Worm (Caenorhabditis elegans) whole organism, late embryonic: ENCODE measurements around the gene ZK218.5.

Source experiments
- C08G9.2 ChIP-seq: sonication (generic microtip); optimal IDR thresholded peaks from 2 replicates; lab custom pipeline; 2016; ENCODE audit warnings: mild to moderate bottlenecking, missing genetic modification characterization, moderate library complexity, missing compliant biosample characterization
- F13H6.1 ChIP-seq: sonication (generic microtip); optimal IDR thresholded peaks from 2 replicates; lab custom pipeline; 2016; ENCODE audit warnings: missing genetic modification characterization, missing compliant biosample characterization
- ceh-19 ChIP-seq: fragments of 200-800 bp; sonication (Bioruptor generic); optimal IDR thresholded peaks from 2 replicates; lab custom pipeline; 2018; ENCODE audit warnings: mild to moderate bottlenecking, missing genetic modification characterization, missing compliant biosample characterization
- ceh-22 ChIP-seq: sonication (generic microtip); optimal IDR thresholded peaks from 2 replicates; lab custom pipeline; 2017; ENCODE audit warnings: missing biosample characterization, missing genetic modification characterization
- ceh-24 ChIP-seq: sonication (generic microtip); optimal IDR thresholded peaks from 2 replicates; lab custom pipeline; 2016; ENCODE audit warnings: mild to moderate bottlenecking, missing genetic modification characterization, missing compliant biosample characterization
- ceh-31 ChIP-seq: sonication (generic microtip); optimal IDR thresholded peaks from 2 replicates; lab custom pipeline; 2016; ENCODE audit warnings: missing genetic modification characterization, missing compliant biosample characterization
- ceh-45 ChIP-seq: fragments of 200-800 bp; sonication (Bioruptor generic); IDR thresholded peaks from 2 replicates; pipeline ENCODE4 v1.3.6; 2022; ENCODE audit warnings: missing genetic modification reagents, missing genetic modification characterization, missing compliant biosample characterization
- ceh-48 ChIP-seq: sonication (generic microtip); optimal IDR thresholded peaks from 2 replicates; lab custom pipeline; 2016; ENCODE audit warnings: missing genetic modification characterization, inconsistent platforms, missing compliant biosample characterization
- ceh-9 ChIP-seq: sonication (generic microtip); optimal IDR thresholded peaks from 2 replicates; lab custom pipeline; 2016; ENCODE audit warnings: mild to moderate bottlenecking, missing genetic modification characterization, inconsistent platforms, missing compliant biosample characterization
- che-1 ChIP-seq: sonication (generic microtip); optimal IDR thresholded peaks from 2 replicates; lab custom pipeline; 2016; ENCODE audit warnings: mild to moderate bottlenecking, missing genetic modification characterization, missing compliant biosample characterization
- dmd-4 ChIP-seq: sonication (generic microtip); optimal IDR thresholded peaks from 2 replicates; lab custom pipeline; 2016; ENCODE audit warnings: borderline replicate concordance, missing genetic modification characterization, missing compliant biosample characterization
- dve-1 ChIP-seq: sonication (generic microtip); optimal IDR thresholded peaks from 2 replicates; lab custom pipeline; 2017; ENCODE audit warnings: antibody characterized with exemption, mild to moderate bottlenecking, missing genetic modification characterization, missing compliant biosample characterization
- elt-2 ChIP-seq: sonication (generic microtip); optimal IDR thresholded peaks from 2 replicates; lab custom pipeline; 2016; ENCODE audit warnings: missing genetic modification reagents, missing genetic modification characterization, missing compliant biosample characterization
- elt-4 ChIP-seq: sonication (generic microtip); optimal IDR thresholded peaks from 2 replicates; lab custom pipeline; 2016; ENCODE audit warnings: missing genetic modification characterization, missing compliant biosample characterization
- ets-4 ChIP-seq: sonication (generic microtip); optimal IDR thresholded peaks from 2 replicates; lab custom pipeline; 2016; ENCODE audit warnings: missing genetic modification characterization, missing compliant biosample characterization
- fax-1 ChIP-seq: sonication (generic microtip); optimal IDR thresholded peaks from 2 replicates; lab custom pipeline; 2016; ENCODE audit warnings: missing genotype, missing genetic modification characterization, missing compliant biosample characterization
- fkh-10 ChIP-seq: fragments of 150-350 bp; optimal IDR thresholded peaks from 2 replicates; lab custom pipeline; 2014; ENCODE audit warnings: missing biosample characterization, missing genetic modification reagents, missing genetic modification characterization
- fkh-6 ChIP-seq: sonication (generic microtip); optimal IDR thresholded peaks from 2 replicates; lab custom pipeline; 2016; ENCODE audit warnings: missing genetic modification characterization, missing compliant biosample characterization
- gmeb-2 ChIP-seq: sonication (generic microtip); optimal IDR thresholded peaks from 2 replicates; lab custom pipeline; 2016; ENCODE audit warnings: missing genetic modification characterization, inconsistent platforms, missing compliant biosample characterization
- hlh-30 ChIP-seq: sonication (generic microtip); optimal IDR thresholded peaks from 2 replicates; lab custom pipeline; 2017; ENCODE audit warnings: antibody characterized with exemption, missing genetic modification characterization, missing compliant biosample characterization; ENCODE audit not compliant: insufficient read depth
- hlh-6 ChIP-seq: sonication (generic microtip); optimal IDR thresholded peaks from 2 replicates; lab custom pipeline; 2016; ENCODE audit warnings: missing genotype, missing genetic modification characterization, missing compliant biosample characterization
- lin-11 ChIP-seq: fragments of 200-800 bp; sonication (Bioruptor generic); optimal IDR thresholded peaks from 2 replicates; lab custom pipeline; 2018; ENCODE audit warnings: mild to moderate bottlenecking, missing genetic modification characterization, missing compliant biosample characterization
- madf-2 ChIP-seq: sonication (generic microtip); optimal IDR thresholded peaks from 2 replicates; lab custom pipeline; 2017; ENCODE audit warnings: missing genetic modification characterization, missing compliant biosample characterization
- mec-3 ChIP-seq: sonication (generic microtip); optimal IDR thresholded peaks from 2 replicates; lab custom pipeline; 2016; ENCODE audit warnings: borderline replicate concordance, missing genetic modification characterization, missing compliant biosample characterization
- nhr-11 ChIP-seq: fragments of 150-350 bp; optimal IDR thresholded peaks from 2 replicates; lab custom pipeline; 2014; ENCODE audit warnings: missing biosample characterization, missing genetic modification characterization
- npax-4 ChIP-seq: sonication (generic microtip); optimal IDR thresholded peaks from 2 replicates; lab custom pipeline; 2016; ENCODE audit warnings: missing genetic modification characterization, missing compliant biosample characterization
- odd-2 ChIP-seq: sonication (generic microtip); optimal IDR thresholded peaks from 2 replicates; lab custom pipeline; 2017; ENCODE audit warnings: antibody characterized with exemption, mild to moderate bottlenecking, missing genetic modification characterization, missing compliant biosample characterization
- pax-1 ChIP-seq: fragments of 150-350 bp; optimal IDR thresholded peaks from 2 replicates; lab custom pipeline; 2014; ENCODE audit warnings: missing biosample characterization, missing genetic modification characterization
- pha-4 ChIP-seq: fragments of 150-350 bp; optimal IDR thresholded peaks from 2 replicates; lab custom pipeline; 2018; ENCODE audit warnings: missing biosample characterization, missing genetic modification reagents, missing genetic modification characterization
- pros-1 ChIP-seq: fragments of 150-350 bp; optimal IDR thresholded peaks from 2 replicates; lab custom pipeline; 2014; ENCODE audit warnings: missing biosample characterization, missing genetic modification reagents, missing genetic modification characterization
- syd-9 ChIP-seq: sonication (generic microtip); optimal IDR thresholded peaks from 2 replicates; lab custom pipeline; 2016; ENCODE audit warnings: mild to moderate bottlenecking, missing genetic modification characterization, moderate library complexity, missing compliant biosample characterization
- tbx-7 ChIP-seq: sonication (generic microtip); optimal IDR thresholded peaks from 2 replicates; lab custom pipeline; 2016; ENCODE audit warnings: missing genotype, missing genetic modification characterization, missing compliant biosample characterization
- unc-3 ChIP-seq, 2 experiments: fragments of 200-800 bp in 1 of 2; sonication (Bioruptor generic) in 1 of 2; sonication (generic microtip) in 1 of 2; conservative IDR thresholded peaks in 1 of 2; optimal IDR thresholded peaks in 1 of 2; 2 replicates each; pipeline versions ENCODE4 v1.3.6 to Lab custom; 2016 to 2022; ENCODE audit warnings: missing compliant biosample characterization in 2 of 2, missing genetic modification characterization in 2 of 2, missing genetic modification reagents in 1 of 2
- unc-55 ChIP-seq: sonication (generic microtip); optimal IDR thresholded peaks from 2 replicates; lab custom pipeline; 2017; ENCODE audit warnings: missing biosample characterization, missing genetic modification reagents, missing genetic modification characterization

The ZK218.5 gene

ce11 chrV:17100829-17101228 is at the start of gene ZK218.5:
TSS of gene ZK218.5 (plus strand) at chrV:17101129.
- TF ChIP-seq npax-4 (tag; lab: Kevin White, UChicago) (no peak), ets-4 (tag; lab: Kevin White, UChicago) (no peak), ceh-48 (no peak), dmd-4 (tag; lab: Kevin White, UChicago) (no peak), odd-2 (tag; lab: Kevin White, UChicago) (no peak), mec-3 (no peak), pha-4 (tag; lab: Kevin White, UChicago) (no peak)

- TF ChIP-seq F13H6.1 (tag; lab: Kevin White, UChicago) (no peak), madf-2 (tag; lab: Kevin White, UChicago) (no peak), gmeb-2 (no peak), syd-9 (tag; lab: Kevin White, UChicago) (no peak), pax-1 (tag; lab: Kevin White, UChicago) (no peak), hlh-30 (tag; lab: Kevin White, UChicago) (no peak), pros-1 (tag; lab: Kevin White, UChicago) (no peak), fkh-6 (tag; lab: Kevin White, UChicago) (no peak), ceh-22 (no peak), nhr-11 (tag; lab: Kevin White, UChicago) (no peak), tbx-7 (tag; lab: Kevin White, UChicago) (no peak), C08G9.2 (no peak), che-1 (tag; lab: Kevin White, UChicago) (no peak), fax-1 (tag; lab: Kevin White, UChicago) (no peak), elt-4 (tag; lab: Kevin White, UChicago) (no peak)
Measured at ce11 chrV:17059987-17060386, 40.9 kb upstream of the ZK218.5 start, which contains the start of gene sri-66. TSS of gene sri-66 (plus strand) at chrV:17060287.

- TF ChIP-seq F13H6.1 (tag; lab: Kevin White, UChicago) (no peak), ceh-9 (tag; lab: Kevin White, UChicago) (no peak), pha-4 (tag; lab: Kevin White, UChicago) (no peak), fax-1 (tag; lab: Kevin White, UChicago) (no peak), elt-2 (tag; lab: Kevin White, UChicago) (no peak), ceh-48 (no peak), ceh-31 (tag; lab: Kevin White, UChicago) (no peak), ceh-24 (tag; lab: Kevin White, UChicago) (no peak)
Measured at ce11 chrV:17061585-17061984, 39.3 kb upstream of the ZK218.5 start, which contains the start of gene F28B1.9. TSS of gene F28B1.9 (plus strand) at chrV:17061885.

- TF ChIP-seq unc-55 (GFP tag; lab: Kevin White, UChicago): no peak
- TF ChIP-seq dve-1 (tag; lab: Kevin White, UChicago): no peak
- no peak for TF ChIP-seq hlh-30 (tag; lab: Kevin White, UChicago)
- TF ChIP-seq npax-4 (tag; lab: Kevin White, UChicago): no peak
- TF ChIP-seq C08G9.2: no peak
- no peak for TF ChIP-seq ceh-22
- TF ChIP-seq elt-4 (tag; lab: Kevin White, UChicago): no peak
- no peak for TF ChIP-seq ceh-19 (GFP tag; lab: Kevin White, UChicago)
- no peak for TF ChIP-seq lin-11
- TF ChIP-seq hlh-6 (tag; lab: Kevin White, UChicago): no peak
- no peak for TF ChIP-seq pha-4 (tag; lab: Kevin White, UChicago)
- TF ChIP-seq ceh-45 (GFP tag; lab: Robert Waterston, UW): no peak
- no peak for TF ChIP-seq gmeb-2
- no peak for TF ChIP-seq tbx-7 (tag; lab: Kevin White, UChicago)
- no peak for TF ChIP-seq fkh-10 (GFP tag; lab: Kevin White, UChicago)
- TF ChIP-seq unc-3 (GFP tag; conservative IDR thresholded peaks at IDR 0.05; lab: Robert Waterston, UW): no peak
- no peak for TF ChIP-seq unc-3 (tag; optimal IDR thresholded peaks at IDR 0.05; lab: Kevin White, UChicago)
Measured at ce11 chrV:17064676-17065075, 36.3 kb upstream of the ZK218.5 start, which contains the start of gene srh-255. TSS of gene srh-255 (plus strand) at chrV:17064976.
